Worm (Caenorhabditis elegans): ENCODE measurements around the gene C18A11.4.

The C18A11.4 gene

ce11 chrX:8026709-8027108 lies 18.6 kb upstream of the C18A11.4 start (continued):
- TF ChIP-seq nhr-76 (tag; optimal IDR thresholded peaks at IDR 0.05) (no peak), C16A3.4 (tag; optimal IDR thresholded peaks at IDR 0.05) (no peak), nhr-237 (tag; optimal IDR thresholded peaks at IDR 0.05) (no peak)

- TF ChIP-seq xbp-1 (tag; optimal IDR thresholded peaks at IDR 0.05) (no peak), efl-1 (optimal IDR thresholded peaks at IDR 0.05) (peak in 1 of 2 experiments; percentile 7), efl-1 (GFP tag; optimal IDR thresholded peaks at IDR 0.05 in 1 of 2) (peak; percentile 50 to 93), tlp-1 (tag; optimal IDR thresholded peaks at IDR 0.05) (no peak), mab-9 (GFP tag; IDR thresholded peaks at IDR 0.05) (0 out of 2 replicates have a peak, but pooled peaks have one; percentile 6), lin-35 (GFP tag; optimal IDR thresholded peaks at IDR 0.05) (peak in 1 of 2 experiments; percentile 1), mef-2 (tag; optimal IDR thresholded peaks at IDR 0.05) (no peak), lsy-2 (tag; optimal IDR thresholded peaks at IDR 0.05) (no peak)
Observed at ce11 chrX:8027509-8027908, 17.8 kb upstream of the C18A11.4 start.

ce11 chrX:8029080-8029479 lies 16.2 kb upstream of the C18A11.4 start, which contains the start of gene C34D10.1:
C34D10.1 (plus strand) TSS chrX:8029479.
- TF ChIP-seq sptf-1 (tag; optimal IDR thresholded peaks at IDR 0.05) (no peak), rnt-1 (tag; optimal IDR thresholded peaks at IDR 0.05) (peak; percentile 83), fos-1 (tag; optimal IDR thresholded peaks at IDR 0.05) (peak; percentile 5), C16A3.4 (tag; optimal IDR thresholded peaks at IDR 0.05) (peak; percentile 79), sox-4 (tag; optimal IDR thresholded peaks at IDR 0.05) (no peak), irx-1 (tag; optimal IDR thresholded peaks at IDR 0.05) (peak; percentile 16), blmp-1 (tag; optimal IDR thresholded peaks at IDR 0.05) (peak; percentile 85), ceh-82 (tag; optimal IDR thresholded peaks at IDR 0.05) (peak; percentile 46 to 65 (median 56)), lin-13 (GFP tag; optimal IDR thresholded peaks at IDR 0.05) (peak; percentile 50), mdl-1 (tag; optimal IDR thresholded peaks at IDR 0.05) (peak in 1 of 2 experiments; percentile 83), lir-3 (tag; optimal IDR thresholded peaks at IDR 0.05; ENCODE audit: poor library complexity) (no peak), efl-1 (optimal IDR thresholded peaks at IDR 0.05) (peak; percentile 48 to 58), efl-1 (GFP tag; optimal IDR thresholded peaks at IDR 0.05 in 1 of 2) (peak in 1 of 2 experiments; percentile 63), jun-1 (tag; optimal IDR thresholded peaks at IDR 0.05) (peak; percentile 40), snpc-4 (tag; optimal IDR thresholded peaks at IDR 0.05) (peak; percentile 31), alr-1 (tag; optimal IDR thresholded peaks at IDR 0.05; ENCODE audit: borderline replicate concordance) (no peak), nhr-90 (tag; optimal IDR thresholded peaks at IDR 0.05; ENCODE audit: poor library complexity) (peak; percentile 63), lin-35 (GFP tag; optimal IDR thresholded peaks at IDR 0.05) (peak; percentile 65 to 76), ama-1 (optimal IDR thresholded peaks at IDR 0.05) (peak; percentile 15), snu-23 (GFP tag; optimal IDR thresholded peaks at IDR 0.05) (peak; percentile 89), nhr-47 (tag; optimal IDR thresholded peaks at IDR 0.05) (peak; percentile 71), ets-5 (GFP tag; IDR thresholded peaks at IDR 0.05) (no peak), efl-3 (GFP tag; optimal IDR thresholded peaks at IDR 0.05) (no peak), unc-130 (tag; optimal IDR thresholded peaks at IDR 0.05) (peak; percentile 87), elt-3 (tag; optimal IDR thresholded peaks at IDR 0.05) (peak in 3 of 6 experiments; percentile 38 to 53 (median 51)), egl-27 (tag; optimal IDR thresholded peaks at IDR 0.05) (no peak), mep-1 (tag; optimal IDR thresholded peaks at IDR 0.05) (peak; percentile 83), lsy-2 (tag; optimal IDR thresholded peaks at IDR 0.05) (peak; percentile 71 to 74), grh-1 (GFP tag; IDR thresholded peaks at IDR 0.05) (peak; percentile 71), tbx-2 (tag; optimal IDR thresholded peaks at IDR 0.05) (peak; percentile 80), swsn-7 (tag; optimal IDR thresholded peaks at IDR 0.05) (peak; percentile 78), nhr-71 (tag; optimal IDR thresholded peaks at IDR 0.05) (peak; percentile 90), dpl-1 (GFP tag; optimal IDR thresholded peaks at IDR 0.05) (peak; percentile 50 to 72 (median 66)), F16B12.6 (tag; optimal IDR thresholded peaks at IDR 0.05) (peak; percentile 21), unc-30 (tag; optimal IDR thresholded peaks at IDR 0.05) (no peak), xbp-1 (tag; optimal IDR thresholded peaks at IDR 0.05) (peak; percentile 85), lin-14 (GFP tag; optimal IDR thresholded peaks at IDR 0.05) (peak; percentile 95), fkh-10 (GFP tag; optimal IDR thresholded peaks at IDR 0.05) (no peak), ceh-88 (GFP tag; IDR thresholded peaks at IDR 0.05) (no peak), nhr-19 (GFP tag; conservative IDR thresholded peaks at IDR 0.05) (peak; percentile 78), zag-1 (tag; optimal IDR thresholded peaks at IDR 0.05) (no peak), dsc-1 (tag; optimal IDR thresholded peaks at IDR 0.05) (peak; percentile 48), nhr-85 (tag) (peak; percentile 91), isw-1 (GFP tag; IDR thresholded peaks at IDR 0.05) (peak; percentile 29)

Data from whole organism, L1 larva.